Fruit fly (Drosophila melanogaster): Measurements from ENCODE around the gene AsnRS.

dm6 chr2L:19101744-19102143, 30.0 kb downstream of the AsnRS start, which contains the start of the genes CG17344 and CG43731:
- no peak for TF ChIP-seq h (GFP tag; optimal IDR thresholded peaks at IDR 0.05)
- no peak for TF ChIP-seq fru (GFP tag; optimal IDR thresholded peaks at IDR 0.05)

All from whole organism, wandering third instar larva.